Fruit fly (Drosophila melanogaster): ENCODE data around the gene Ogdh.
A peak's percentile ranks its signal among the peaks of the same experiment; 100 is the strongest.

The Ogdh gene

DNA sequence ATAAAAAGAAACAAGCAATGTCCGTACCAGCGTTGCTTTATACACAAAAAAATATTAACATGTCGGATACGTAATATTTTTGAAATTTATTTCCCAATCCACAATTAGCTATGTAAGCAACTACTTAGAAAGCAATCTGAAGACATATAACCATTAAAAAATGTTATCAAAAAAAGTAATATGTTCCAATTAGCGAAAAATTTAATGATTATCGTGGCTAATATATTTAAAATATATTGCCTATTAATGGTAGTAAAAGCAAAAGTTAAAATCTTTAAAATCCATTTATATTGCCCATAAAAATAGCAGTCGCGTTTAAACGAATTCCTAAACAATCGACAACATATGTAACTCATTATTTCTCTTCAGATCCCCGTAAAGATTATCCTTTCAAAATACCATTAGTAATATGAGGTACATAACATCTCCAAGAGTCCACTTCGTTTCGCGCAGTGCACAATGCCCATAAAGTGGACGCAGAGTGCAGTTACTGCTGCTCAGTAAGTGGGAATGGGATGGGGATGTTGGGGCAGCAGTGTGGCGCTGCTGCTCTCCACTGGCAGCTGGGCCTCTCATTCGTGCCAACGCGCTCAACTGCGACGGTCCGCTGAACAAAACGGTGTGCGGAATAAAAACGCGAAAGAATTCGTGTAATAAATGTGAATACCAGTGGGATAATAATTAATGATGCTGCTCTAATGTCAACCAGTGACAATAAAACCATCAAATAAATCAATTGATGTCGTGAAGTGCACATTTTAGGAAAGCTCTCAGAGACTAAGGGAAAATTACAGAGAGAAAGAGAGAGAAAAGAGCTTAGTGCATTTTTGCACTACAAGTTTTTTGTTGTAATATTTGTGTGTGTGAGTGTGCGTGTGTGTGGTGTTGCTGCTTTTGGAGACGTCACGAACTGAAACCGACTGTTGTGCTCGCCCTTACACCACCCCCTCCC, 31.7 kb downstream of the Ogdh start:
- TF ChIP-seq noc (tag; optimal IDR thresholded peaks at IDR 0.05), result no peak

DNA sequence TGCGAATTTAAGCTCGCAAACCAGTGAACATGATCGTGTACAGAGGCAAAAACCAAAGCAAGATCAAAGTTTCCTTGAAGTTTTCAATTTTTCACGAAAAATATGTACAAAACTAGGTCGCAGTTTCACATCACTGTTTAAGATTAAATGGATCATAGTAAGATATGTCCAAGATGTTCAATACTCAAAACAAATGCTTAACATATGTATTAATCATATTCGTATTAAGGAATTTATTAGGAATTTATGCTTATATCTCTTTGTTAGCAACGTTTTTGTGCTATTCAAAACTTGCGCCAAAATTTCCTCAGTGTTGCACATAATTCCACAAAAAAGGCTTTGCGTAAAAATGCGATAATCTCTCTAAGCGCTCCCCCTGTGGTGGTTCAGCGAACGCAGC, 32.7 kb downstream of the Ogdh start:
- no peak for TF ChIP-seq noc (tag; optimal IDR thresholded peaks at IDR 0.05)

DNA sequence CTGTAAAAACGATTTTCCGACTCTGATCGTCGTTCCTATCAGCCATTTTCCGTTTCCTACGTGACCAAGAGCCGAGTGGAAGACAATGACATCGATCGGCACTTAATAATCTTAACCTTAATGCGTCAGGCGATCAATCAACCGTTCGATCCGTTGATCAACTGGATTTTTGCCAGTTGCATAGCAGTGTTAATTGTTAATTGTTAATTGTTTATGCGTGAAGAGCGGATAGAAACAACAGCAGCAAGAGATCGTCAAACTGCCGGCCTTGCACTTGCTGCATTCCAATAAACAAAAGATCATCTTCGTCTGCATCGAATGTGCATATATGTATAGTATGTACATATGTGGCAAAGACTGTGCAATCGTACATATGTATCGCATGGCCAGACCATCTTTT, 33.9 kb downstream of the Ogdh start:
- TF ChIP-seq noc (tag; optimal IDR thresholded peaks at IDR 0.05), result no peak

dm6 chr3L:16989169-16989568, 34.5 kb downstream of the Ogdh start:
- peak; percentile 46 for TF ChIP-seq noc (tag; optimal IDR thresholded peaks at IDR 0.05)

DNA sequence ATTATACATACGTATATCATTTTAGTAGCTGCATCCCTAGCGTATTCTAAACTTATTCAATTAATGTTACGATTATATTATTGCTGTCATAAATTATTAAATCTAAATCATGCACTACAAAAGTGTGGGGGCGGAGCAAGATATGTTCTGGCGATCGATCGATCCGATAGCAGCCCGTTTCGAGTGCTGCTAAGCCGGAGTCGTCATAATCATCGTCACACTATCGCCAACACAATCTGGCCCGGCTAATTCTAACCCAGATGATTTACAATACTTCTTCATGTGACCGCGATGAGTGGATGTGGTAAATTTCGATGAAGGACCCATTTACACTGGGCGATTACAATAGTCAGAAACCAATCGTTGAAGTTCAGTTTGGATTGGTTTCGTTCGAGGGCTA, 40.2 kb downstream of the Ogdh start:
- peak; percentile 1 for TF ChIP-seq noc (tag; optimal IDR thresholded peaks at IDR 0.05)

DNA sequence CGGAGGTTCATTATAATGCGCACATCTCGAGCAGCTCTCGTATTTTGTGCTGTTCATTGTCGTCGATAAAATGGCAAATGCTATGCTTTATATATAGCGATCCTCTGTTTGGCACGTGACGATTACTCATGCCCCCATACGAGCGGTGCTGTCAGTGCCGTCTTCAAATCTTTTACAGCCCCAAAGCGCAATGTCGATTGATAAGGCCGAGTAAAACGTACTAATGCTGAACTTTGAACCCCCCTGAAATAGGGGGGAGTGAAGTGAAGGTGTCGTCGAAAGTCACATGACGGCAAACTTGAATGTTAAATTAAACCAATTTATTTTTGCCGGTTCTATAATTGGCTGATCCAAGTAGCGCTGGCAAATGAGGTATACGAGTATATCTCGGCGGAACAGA, 45.7 kb downstream of the Ogdh start:
- TF ChIP-seq noc (tag; optimal IDR thresholded peaks at IDR 0.05), result no peak

- TF ChIP-seq noc (tag; optimal IDR thresholded peaks at IDR 0.05), result no peak
Measured at dm6 chr3L:17001055-17001454, 46.4 kb downstream of the Ogdh start.

DNA sequence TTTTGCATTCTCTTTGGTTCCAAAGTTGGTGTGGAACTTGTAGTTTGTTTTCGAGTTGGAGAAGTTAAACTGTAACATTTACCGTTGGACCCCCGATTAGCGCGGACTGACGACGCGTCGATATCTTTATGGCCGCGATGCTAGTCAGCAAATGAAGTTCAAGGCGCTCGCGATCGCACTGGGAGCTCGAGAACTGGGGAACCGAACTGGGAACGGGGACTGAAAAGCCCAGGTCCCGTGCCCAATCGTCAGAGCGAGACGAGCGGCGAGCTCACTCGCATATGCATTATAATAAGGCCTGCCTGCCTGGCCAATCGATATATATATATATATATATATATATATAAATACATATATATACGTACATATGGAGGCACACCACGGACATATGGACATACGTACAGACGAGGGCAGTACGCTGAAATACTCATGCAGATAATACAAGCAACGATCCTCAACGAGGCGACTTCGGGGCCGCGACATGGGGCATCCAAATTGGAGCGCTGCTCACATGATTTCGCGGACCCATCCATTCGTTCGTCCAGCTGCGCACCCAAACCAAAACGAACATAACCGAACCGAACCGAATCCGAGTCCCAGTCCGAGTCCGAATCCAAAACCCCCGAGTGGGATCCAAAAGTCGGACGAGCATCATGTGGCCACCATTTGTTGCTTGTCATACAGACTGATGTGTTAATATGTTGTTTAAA, 47.7 kb downstream of the Ogdh start:
- no peak for TF ChIP-seq noc (tag; optimal IDR thresholded peaks at IDR 0.05)

dm6 chr3L:17003251-17004171, 48.9 kb downstream of the Ogdh start:
- TF ChIP-seq noc (tag; optimal IDR thresholded peaks at IDR 0.05), result peak; percentile 22

- peak; percentile 75 for TF ChIP-seq noc (tag; optimal IDR thresholded peaks at IDR 0.05)
Measured at dm6 chr3L:17004218-17004759, 49.7 kb downstream of the Ogdh start.

DNA sequence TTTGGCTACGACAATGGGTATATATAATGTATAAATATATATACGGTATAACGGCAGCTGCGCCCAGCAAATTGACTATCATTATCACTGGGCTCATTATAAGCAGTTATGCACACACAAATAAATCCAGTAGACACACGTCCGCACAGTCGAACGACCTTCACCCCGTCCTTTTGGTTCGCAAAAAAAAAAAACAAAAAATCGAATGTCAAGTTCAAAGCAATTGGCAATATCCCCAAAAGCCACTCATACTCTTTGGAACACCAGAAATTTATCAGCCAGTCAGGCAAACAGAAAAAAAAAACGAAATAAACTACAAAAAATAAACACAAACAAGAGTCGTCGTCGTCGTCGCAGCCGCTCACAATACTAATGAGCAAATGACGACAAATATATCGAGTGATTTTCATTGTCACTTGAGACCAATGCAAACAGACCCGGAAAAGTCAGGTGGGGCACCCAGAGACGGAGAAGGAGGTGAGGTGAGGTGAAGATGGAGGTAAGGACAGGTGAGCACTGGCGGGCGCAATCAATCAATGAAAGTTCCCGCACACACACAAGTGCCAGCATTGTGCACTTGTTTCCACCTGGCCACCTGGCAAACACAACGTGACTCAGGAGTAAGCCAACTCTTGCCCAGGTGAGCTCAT, 50.3 kb downstream of the Ogdh start:
- no peak for TF ChIP-seq noc (tag; optimal IDR thresholded peaks at IDR 0.05)

DNA sequence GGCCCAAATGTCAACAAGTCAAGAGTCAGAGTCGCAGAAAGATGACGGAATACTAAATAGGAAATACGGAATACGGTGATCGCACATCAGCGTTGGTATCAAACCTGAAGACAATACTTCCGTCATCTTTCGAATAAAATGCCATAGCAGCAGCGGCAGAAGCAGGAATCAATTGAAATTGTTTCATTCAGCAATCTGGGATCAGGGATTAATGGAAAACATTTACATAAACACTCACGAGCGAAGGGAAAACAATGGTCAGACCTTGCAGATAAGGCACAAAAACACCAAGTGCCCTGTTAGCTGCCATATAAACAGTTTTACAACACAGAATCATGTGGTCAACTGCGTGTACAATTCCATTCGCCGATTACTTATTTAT, 50.8 kb downstream of the Ogdh start:
- no peak for TF ChIP-seq noc (tag; optimal IDR thresholded peaks at IDR 0.05)

dm6 chr3L:17006250-17006693, 51.6 kb downstream of the Ogdh start:
- TF ChIP-seq noc (tag; optimal IDR thresholded peaks at IDR 0.05), result no peak

dm6 chr3L:17007041-17007471, 52.4 kb downstream of the Ogdh start:
- TF ChIP-seq noc (tag; optimal IDR thresholded peaks at IDR 0.05), result peak; percentile 67

- TF ChIP-seq noc (tag; optimal IDR thresholded peaks at IDR 0.05), result no peak
Measured at dm6 chr3L:17007496-17007895, 52.9 kb downstream of the Ogdh start.
